Fruit fly (Drosophila melanogaster) whole organism, wandering third instar larva: Measurements from ENCODE around the gene CG5902.

Source experiments
- CG32264 ChIP-seq: fragments of 200-800 bp; sonication (Bioruptor generic); optimal IDR thresholded peaks from 2 replicates; lab custom pipeline; 2016; ENCODE audit warnings: missing biosample characterization, missing genetic modification characterization
- CG9705 ChIP-seq: fragments of 200-800 bp; sonication (Bioruptor generic); optimal IDR thresholded peaks from 2 replicates; lab custom pipeline; 2018; ENCODE audit warnings: missing biosample characterization, mild to moderate bottlenecking, missing genetic modification characterization
- CrebA ChIP-seq: fragments of 200-800 bp; sonication (Bioruptor generic); optimal IDR thresholded peaks from 2 replicates; lab custom pipeline; 2016; ENCODE audit warnings: missing biosample characterization, mild to moderate bottlenecking, missing genetic modification characterization, borderline replicate concordance
- Dfd ChIP-seq: fragments of >200 bp; optimal IDR thresholded peaks from 2 replicates; lab custom pipeline; 2017; ENCODE audit warnings: missing biosample characterization, missing genetic modification characterization
- Dif ChIP-seq: fragments of 200-275, 200-300 bp; sonication (Bioruptor generic); optimal IDR thresholded peaks from 2 replicates; lab custom pipeline; 2018; ENCODE audit warnings: missing biosample characterization, missing genetic modification characterization; ENCODE audit not compliant: partially characterized antibody
- GATAd ChIP-seq: sonication (Bioruptor generic); optimal IDR thresholded peaks from 2 replicates; lab custom pipeline; 2016; ENCODE audit warnings: missing biosample characterization, missing genetic modification characterization
- HLH106 ChIP-seq: fragments of 200-800 bp; optimal IDR thresholded peaks from 3 replicates; lab custom pipeline; 2019; ENCODE audit warnings: missing biosample characterization, mild to moderate bottlenecking, missing genetic modification characterization, moderate library complexity
- Hnf4 ChIP-seq: fragments of 200-800 bp; sonication (Bioruptor generic); optimal IDR thresholded peaks from 2 replicates; lab custom pipeline; 2016; ENCODE audit warnings: missing biosample characterization, mild to moderate bottlenecking, missing genetic modification characterization
- Hr78 ChIP-seq: fragments of >200 bp; optimal IDR thresholded peaks from 2 replicates; lab custom pipeline; 2017; ENCODE audit warnings: missing biosample characterization, missing genetic modification characterization
- Jra ChIP-seq: sonication (Bioruptor generic); optimal IDR thresholded peaks from 2 replicates; lab custom pipeline; 2016; ENCODE audit warnings: missing biosample characterization, missing genetic modification characterization
- Mio ChIP-seq: sonication (Bioruptor generic); optimal IDR thresholded peaks from 2 replicates; lab custom pipeline; 2016; ENCODE audit warnings: missing biosample characterization, missing genetic modification characterization
- Myc ChIP-seq: fragments of >200 bp; optimal IDR thresholded peaks from 2 replicates; lab custom pipeline; 2017
- N ChIP-seq: fragments of >200 bp; optimal IDR thresholded peaks from 2 replicates; lab custom pipeline; 2018; ENCODE audit warnings: missing biosample characterization, missing external identifiers, missing genetic modification characterization
- OdsH ChIP-seq: fragments of 200-800 bp; sonication (Bioruptor generic); optimal IDR thresholded peaks from 2 replicates; lab custom pipeline; 2016; ENCODE audit warnings: missing biosample characterization, mild to moderate bottlenecking, missing genetic modification characterization
- Vsx2 ChIP-seq: fragments of 200-300, 225-300 bp; sonication (Bioruptor generic); optimal IDR thresholded peaks from 2 replicates; lab custom pipeline; 2018; ENCODE audit warnings: missing biosample characterization, missing genetic modification characterization; ENCODE audit not compliant: partially characterized antibody
- brk ChIP-seq: fragments of 200-800 bp; sonication (Bioruptor generic); optimal IDR thresholded peaks from 2 replicates; lab custom pipeline; 2016; ENCODE audit warnings: missing biosample characterization, mild to moderate bottlenecking, missing genetic modification characterization
- dsf ChIP-seq: sonication (Bioruptor generic); optimal IDR thresholded peaks from 2 replicates; lab custom pipeline; 2016; ENCODE audit warnings: missing biosample characterization, missing genetic modification characterization, borderline replicate concordance
- ey ChIP-seq: fragments of 200-800 bp; sonication (Bioruptor generic); optimal IDR thresholded peaks from 2 replicates; lab custom pipeline; 2016; ENCODE audit warnings: missing biosample characterization, missing genetic modification characterization
- foxo ChIP-seq, 2 experiments: fragments of 200-800 bp; sonication (Bioruptor generic); optimal IDR thresholded peaks; 2 replicates in 1 of 2; 3 replicates in 1 of 2; lab custom pipeline; 2016 to 2017; ENCODE audit warnings: missing biosample characterization in 2 of 2, missing genetic modification characterization in 2 of 2
- fru ChIP-seq: fragments of 200-800 bp; sonication (Bioruptor generic); optimal IDR thresholded peaks from 3 replicates; lab custom pipeline; 2016; ENCODE audit warnings: missing biosample characterization, mild to moderate bottlenecking, missing genetic modification characterization
- h ChIP-seq: fragments of 200-800 bp; sonication (Bioruptor generic); optimal IDR thresholded peaks from 3 replicates; lab custom pipeline; 2016; ENCODE audit warnings: missing biosample characterization, mild to moderate bottlenecking, missing genetic modification characterization
- jim ChIP-seq: fragments of 175-275, 200-325 bp; sonication (Bioruptor generic); optimal IDR thresholded peaks from 2 replicates; lab custom pipeline; 2016; ENCODE audit warnings: missing biosample characterization, mild to moderate bottlenecking, missing genetic modification characterization
- lola ChIP-seq: fragments of >200 bp; optimal IDR thresholded peaks from 2 replicates; lab custom pipeline; 2017; ENCODE audit warnings: missing biosample characterization, missing genetic modification characterization
- pan ChIP-seq: fragments of >200 bp; optimal IDR thresholded peaks from 2 replicates; lab custom pipeline; 2017
- psq ChIP-seq: fragments of 200-800 bp; sonication (Bioruptor generic); optimal IDR thresholded peaks from 3 replicates; lab custom pipeline; 2017; ENCODE audit warnings: missing biosample characterization, mild to moderate bottlenecking, missing genetic modification characterization, moderate library complexity
- rgr ChIP-seq: fragments of 200-800 bp; sonication (Bioruptor generic); optimal IDR thresholded peaks from 3 replicates; lab custom pipeline; 2016; ENCODE audit warnings: missing biosample characterization, mild to moderate bottlenecking, missing genetic modification characterization
- sv ChIP-seq: fragments of 200-800 bp; sonication (Bioruptor generic); optimal IDR thresholded peaks from 3 replicates; lab custom pipeline; 2016; ENCODE audit warnings: missing biosample characterization, missing genetic modification characterization
- tai ChIP-seq: sonication (Bioruptor generic); optimal IDR thresholded peaks from 2 replicates; lab custom pipeline; 2016; ENCODE audit warnings: missing biosample characterization, missing genetic modification characterization
- usp ChIP-seq: fragments of >200 bp; optimal IDR thresholded peaks from 2 replicates; lab custom pipeline; 2017; ENCODE audit warnings: missing biosample characterization, missing genetic modification characterization
- woc ChIP-seq: sonication (Bioruptor generic); optimal IDR thresholded peaks from 2 replicates; lab custom pipeline; 2016; ENCODE audit warnings: missing biosample characterization, mild to moderate bottlenecking, missing genetic modification characterization

CG5902 gene

dm6 chr3R:24015939-24016913 lies 29.8 kb downstream of the CG5902 start:
- TF ChIP-seq OdsH (GFP tag; lab: Kevin White, UChicago): peak; percentile 21
- no peak for TF ChIP-seq Dfd (GFP tag; lab: Kevin White, UChicago)
- TF ChIP-seq lola: no peak
- TF ChIP-seq h: peak; percentile 40
- TF ChIP-seq ey: peak; percentile 8

- TF ChIP-seq rgr (no peak), Dif (GFP tag; lab: Kevin White, UChicago) (no peak)
These were observed 31.2 kb downstream of the CG5902 start for dm6 chr3R:24017648-24018047.

- no peak for TF ChIP-seq HLH106 (tag; lab: Kevin White, UChicago)
- TF ChIP-seq Hr78 (GFP tag; lab: Kevin White, UChicago): no peak
- no peak for TF ChIP-seq Vsx2 (GFP tag; lab: Kevin White, UChicago)
- TF ChIP-seq woc (GFP tag; lab: Kevin White, UChicago): no peak
- no peak for TF ChIP-seq OdsH (GFP tag; lab: Kevin White, UChicago)
- no peak for TF ChIP-seq Mio (GFP tag; lab: Kevin White, UChicago)
- TF ChIP-seq tai (GFP tag; lab: Kevin White, UChicago): no peak
- TF ChIP-seq fru (GFP tag; lab: Kevin White, UChicago): no peak
- TF ChIP-seq brk (GFP tag; lab: Kevin White, UChicago): no peak
- TF ChIP-seq CrebA (GFP tag; lab: Kevin White, UChicago): no peak
- TF ChIP-seq, all 38 proteins: peak for 0
These were observed 35.5 kb downstream of the CG5902 start for dm6 chr3R:24021895-24022294.

dm6 chr3R:24024123-24024522 lies 37.7 kb downstream of the CG5902 start:
- TF ChIP-seq foxo (GFP tag; optimal IDR thresholded peaks at IDR 0.05; lab: Kevin White, UChicago): no peak
- TF ChIP-seq Mio (GFP tag; lab: Kevin White, UChicago): no peak
- no peak for TF ChIP-seq dsf
- no peak for TF ChIP-seq Dif (GFP tag; lab: Kevin White, UChicago)
- TF ChIP-seq h: no peak
- no peak for TF ChIP-seq GATAd (GFP tag; lab: Kevin White, UChicago)
- TF ChIP-seq Vsx2 (GFP tag; lab: Kevin White, UChicago): no peak
- no peak for TF ChIP-seq Jra
- TF ChIP-seq sv (GFP tag; lab: Kevin White, UChicago): no peak
- no peak for TF ChIP-seq brk (GFP tag; lab: Kevin White, UChicago)
- TF ChIP-seq rgr: no peak
- TF ChIP-seq pan (lab: Kevin White, UChicago): no peak
- TF ChIP-seq CG32264 (GFP tag; lab: Kevin White, UChicago): no peak
- TF ChIP-seq psq: no peak
- TF ChIP-seq N (GFP tag; lab: Kevin White, UChicago): no peak
- TF ChIP-seq Dfd (GFP tag; lab: Kevin White, UChicago): no peak
- no peak for TF ChIP-seq CG9705
- TF ChIP-seq, all 38 proteins: peak for 0

dm6 chr3R:24024688-24025087 lies 38.2 kb downstream of the CG5902 start:
- TF ChIP-seq OdsH (GFP tag; lab: Kevin White, UChicago) (no peak), Myc (lab: Kevin White, UChicago) (no peak), GATAd (GFP tag; lab: Kevin White, UChicago) (no peak), fru (GFP tag; lab: Kevin White, UChicago) (no peak), CrebA (GFP tag; lab: Kevin White, UChicago) (no peak), pan (lab: Kevin White, UChicago) (no peak), CG9705 (no peak), usp (GFP tag; lab: Kevin White, UChicago) (no peak), h (no peak), Vsx2 (GFP tag; lab: Kevin White, UChicago) (no peak), Hnf4 (GFP tag; lab: Kevin White, UChicago) (no peak), Dif (GFP tag; lab: Kevin White, UChicago) (no peak), jim (GFP tag; lab: Kevin White, UChicago) (no peak), N (GFP tag; lab: Kevin White, UChicago) (no peak), sv (GFP tag; lab: Kevin White, UChicago) (no peak)
